Worm (Caenorhabditis elegans) whole organism, L3 larva: ENCODE results near the gene bca-1.

Source experiments
- elt-2 ChIP-seq: sonication (generic microtip); optimal IDR thresholded peaks from 2 replicates; lab custom pipeline; 2016; ENCODE audit warnings: missing genetic modification reagents, mild to moderate bottlenecking, missing genetic modification characterization, missing compliant biosample characterization
- lin-39 ChIP-seq: fragments of 150-350 bp; optimal IDR thresholded peaks from 2 replicates; lab custom pipeline; 2018; ENCODE audit warnings: missing biosample characterization, missing genetic modification reagents, missing genetic modification characterization
- pqm-1 ChIP-seq: fragments of 150-350 bp; optimal IDR thresholded peaks from 2 replicates; lab custom pipeline; 2017; ENCODE audit warnings: missing biosample characterization, missing genetic modification characterization, inconsistent platforms
- snpc-4 ChIP-seq: fragments of 150-350 bp; optimal IDR thresholded peaks from 2 replicates; lab custom pipeline; 2014; ENCODE audit warnings: missing biosample characterization, missing genetic modification characterization
- ztf-4 ChIP-seq: fragments of 150-350 bp; optimal IDR thresholded peaks from 2 replicates; lab custom pipeline; 2014; ENCODE audit warnings: missing biosample characterization, missing genetic modification characterization

The bca-1 gene

ce11 chrX:6157411-6157916 is 47.1 kb downstream of the bca-1 start:
- TF ChIP-seq elt-2 (tag; lab: Kevin White, UChicago) (peak; percentile 52), ztf-4 (no peak), pqm-1 (tag; lab: Kevin White, UChicago) (peak; percentile 24)

- peak; percentile 55 for TF ChIP-seq lin-39 (tag; lab: Kevin White, UChicago)
- no peak for TF ChIP-seq snpc-4 (tag; lab: Kevin White, UChicago)
- TF ChIP-seq, all 47 proteins: peak for 1
Measured at ce11 chrX:6155436-6155835, 49.1 kb downstream of the bca-1 start.
